Worm (Caenorhabditis elegans): ENCODE data around the gene F59A6.13.

- no peak for TF ChIP-seq ztf-11 (tag; optimal IDR thresholded peaks at IDR 0.05)
- no peak for TF ChIP-seq R02D3.7 (tag; optimal IDR thresholded peaks at IDR 0.05)
- TF ChIP-seq fos-1 (tag; optimal IDR thresholded peaks at IDR 0.05): no peak
- TF ChIP-seq skn-1 (tag; optimal IDR thresholded peaks at IDR 0.05): no peak
- no peak for TF ChIP-seq nhr-237 (tag; optimal IDR thresholded peaks at IDR 0.05)
Observed at ce11 chrII:5011978-5012377, 10.6 kb upstream of the F59A6.13 start, which contains the start of gene F59A6.12.

All from whole organism, L2 larva.